Worm (Caenorhabditis elegans) whole organism, late embryonic: ENCODE measurements around the gene git-1.

Experiments used
- che-1 ChIP-seq: sonication (generic microtip); optimal IDR thresholded peaks from 2 replicates; lab custom pipeline; 2016; ENCODE audit warnings: mild to moderate bottlenecking, missing genetic modification characterization, missing compliant biosample characterization
- elt-2 ChIP-seq: sonication (generic microtip); optimal IDR thresholded peaks from 2 replicates; lab custom pipeline; 2016; ENCODE audit warnings: missing genetic modification reagents, missing genetic modification characterization, missing compliant biosample characterization
- tbx-2 ChIP-seq: sonication (generic microtip); optimal IDR thresholded peaks from 2 replicates; lab custom pipeline; 2016; ENCODE audit warnings: missing genetic modification characterization, missing compliant biosample characterization

- TF ChIP-seq che-1 (tag; lab: Kevin White, UChicago): no peak
- no peak for TF ChIP-seq tbx-2 (tag; lab: Kevin White, UChicago)
- TF ChIP-seq elt-2 (tag; lab: Kevin White, UChicago): no peak
Observed at ce11 chrX:10516549-10516948, 8.1 kb upstream of the git-1 start.
